Worm (Caenorhabditis elegans) whole organism, L4/young adult: Measurements from ENCODE around the gene prp-18.

Experiments
- W03F9.2 ChIP-seq: fragments of 150-350 bp; optimal IDR thresholded peaks from 2 replicates; lab custom pipeline; 2014; ENCODE audit warnings: missing biosample characterization, missing genetic modification characterization
- dao-5 ChIP-seq: sonication (generic microtip); optimal IDR thresholded peaks from 2 replicates; lab custom pipeline; 2016; ENCODE audit warnings: missing genotype, missing genetic modification characterization, moderate library complexity, missing compliant biosample characterization
- him-1 ChIP-seq: sonication (generic microtip); optimal IDR thresholded peaks from 2 replicates; lab custom pipeline; 2016; ENCODE audit warnings: missing genotype, missing genetic modification reagents, missing genetic modification characterization, missing compliant biosample characterization

DNA sequence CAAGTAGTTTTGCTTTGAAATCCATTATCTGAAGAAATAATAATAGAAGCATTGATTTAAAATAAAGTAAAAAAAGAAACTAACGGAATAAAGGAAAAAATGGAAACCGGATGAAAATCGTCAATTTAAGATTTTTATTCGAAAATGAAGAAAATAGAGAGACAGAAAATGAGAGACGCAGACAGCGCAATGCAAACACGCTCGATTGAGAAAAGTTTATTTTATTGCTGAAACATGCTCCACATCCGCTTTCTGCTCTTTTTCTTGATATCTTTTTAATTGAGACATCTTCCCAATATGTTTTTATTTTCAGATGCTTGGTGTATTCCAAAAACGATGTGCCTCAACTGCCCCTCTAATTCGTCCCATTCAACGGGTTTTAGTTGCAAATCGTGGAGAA, at the start of gene prp-18, which contains the start of gene mccc-1:
- no peak for TF ChIP-seq him-1 (tag; lab: Kevin White, UChicago)
- TF ChIP-seq W03F9.2, result no peak
- TF ChIP-seq dao-5, result no peak
